Worm (Caenorhabditis elegans) whole organism, young adult: ENCODE measurements around the gene ced-4.

Experiments
- B0035.1 ChIP-seq: sonication (generic microtip); optimal IDR thresholded peaks from 2 replicates; lab custom pipeline; 2016; ENCODE audit warnings: missing genetic modification characterization, mild to moderate bottlenecking, missing compliant biosample characterization, missing genotype, missing genetic modification reagents
- B0261.1 ChIP-seq: sonication (generic microtip); optimal IDR thresholded peaks from 2 replicates; lab custom pipeline; 2016; ENCODE audit warnings: mild to moderate bottlenecking, missing genetic modification characterization, moderate library complexity, missing compliant biosample characterization
- C06A6.2 ChIP-seq: fragments of 200-800 bp; sonication (Bioruptor generic); conservative IDR thresholded peaks from 2 replicates; pipeline ENCODE4 v1.3.6; 2022; ENCODE audit warnings: missing genetic modification characterization, missing compliant biosample characterization
- C17E4.6 ChIP-seq: fragments of 200-800 bp; sonication (Bioruptor generic); IDR thresholded peaks from 2 replicates; pipeline ENCODE4 v1.3.6; 2022; ENCODE audit warnings: missing genetic modification reagents, missing genetic modification characterization, missing compliant biosample characterization
- F10E7.11 ChIP-seq: sonication (generic microtip); optimal IDR thresholded peaks from 2 replicates; lab custom pipeline; 2017; ENCODE audit warnings: mild to moderate bottlenecking, missing genetic modification characterization, moderate library complexity, missing compliant biosample characterization
- F23B12.7 ChIP-seq: sonication (generic microtip); optimal IDR thresholded peaks from 2 replicates; lab custom pipeline; 2017; ENCODE audit warnings: missing genetic modification characterization, mild to moderate bottlenecking, missing compliant biosample characterization, antibody characterized with exemption, moderate library complexity; ENCODE audit not compliant: insufficient read depth
- F33H1.4 ChIP-seq: fragments of 200-800 bp; sonication (Bioruptor generic); IDR thresholded peaks from 2 replicates; pipeline ENCODE4 v1.3.6; 2022; ENCODE audit warnings: missing genetic modification reagents, missing genetic modification characterization, missing compliant biosample characterization
- F39B2.1 ChIP-seq: fragments of 200-800 bp; sonication (Bioruptor generic); IDR thresholded peaks from 2 replicates; pipeline ENCODE4 v1.3.6; 2022; ENCODE audit warnings: missing genetic modification reagents, missing genetic modification characterization, missing compliant biosample characterization
- K11D2.4 ChIP-seq: fragments of 200-800 bp; sonication (Bioruptor generic); IDR thresholded peaks from 2 replicates; pipeline ENCODE4 v1.3.6; 2022; ENCODE audit warnings: missing genetic modification reagents, missing genetic modification characterization, missing compliant biosample characterization
- K12H6.12 ChIP-seq: fragments of 200-800 bp; sonication (Bioruptor generic); optimal IDR thresholded peaks from 2 replicates; lab custom pipeline; 2018; ENCODE audit warnings: mild to moderate bottlenecking, missing genetic modification characterization, missing compliant biosample characterization
- Y56A3A.18 ChIP-seq: fragments of 200-800 bp; sonication (Bioruptor generic); IDR thresholded peaks from 2 replicates; pipeline ENCODE4 v1.3.6; 2022; ENCODE audit warnings: missing genetic modification reagents, missing genetic modification characterization, missing compliant biosample characterization
- Y67H2A.10 ChIP-seq: fragments of 200-800 bp; sonication (Bioruptor generic); conservative IDR thresholded peaks from 2 replicates; pipeline ENCODE4 v1.3.6; 2022; ENCODE audit warnings: missing genetic modification reagents, missing genetic modification characterization, missing compliant biosample characterization
- Y95B8A.8 ChIP-seq: fragments of 200-800 bp; sonication (Bioruptor generic); IDR thresholded peaks from 2 replicates; pipeline ENCODE4 v1.3.6; 2022; ENCODE audit warnings: missing genetic modification reagents, missing genetic modification characterization, missing compliant biosample characterization
- ZK185.1 ChIP-seq: sonication (generic microtip); optimal IDR thresholded peaks from 2 replicates; lab custom pipeline; 2016; ENCODE audit warnings: mild to moderate bottlenecking, missing genetic modification characterization, missing compliant biosample characterization; ENCODE audit not compliant: poor library complexity, severe bottlenecking
- ama-1 ChIP-seq, 3 experiments: fragments of 150-350 bp in 1 of 3; sonication (generic microtip) in 2 of 3; optimal IDR thresholded peaks; 2 replicates each; lab custom pipeline; 2014 to 2018; ENCODE audit warnings: missing biosample characterization in 2 of 3, missing genetic modification characterization in 2 of 3, missing genetic modification reagents in 2 of 3
- atf-7 ChIP-seq: sonication (generic microtip); optimal IDR thresholded peaks from 2 replicates; lab custom pipeline; 2017; ENCODE audit warnings: mild to moderate bottlenecking, missing genetic modification characterization, missing compliant biosample characterization
- athp-1 ChIP-seq: sonication (generic microtip); optimal IDR thresholded peaks from 2 replicates; lab custom pipeline; 2017; ENCODE audit warnings: mild to moderate bottlenecking, missing genetic modification characterization, missing compliant biosample characterization
- cebp-1 ChIP-seq, 2 experiments: fragments of 200-800 bp in 1 of 2; sonication (Bioruptor generic) in 1 of 2; sonication (generic microtip) in 1 of 2; IDR thresholded peaks in 1 of 2; optimal IDR thresholded peaks in 1 of 2; 2 replicates each; pipeline versions ENCODE4 v1.3.6 to Lab custom; 2017 to 2022; ENCODE audit warnings: missing compliant biosample characterization in 2 of 2, missing genetic modification characterization in 2 of 2, mild to moderate bottlenecking in 1 of 2, missing genetic modification reagents in 1 of 2, moderate library complexity in 1 of 2
- cebp-2 ChIP-seq: fragments of 200-800 bp; sonication (Bioruptor generic); IDR thresholded peaks from 2 replicates; pipeline ENCODE4 v1.3.6; 2022; ENCODE audit warnings: missing genetic modification characterization, missing compliant biosample characterization
- ceh-100 ChIP-seq: fragments of 200-800 bp; sonication (Bioruptor generic); IDR thresholded peaks from 2 replicates; pipeline ENCODE4 v1.3.6; 2022; ENCODE audit warnings: missing genetic modification reagents, missing genetic modification characterization, missing compliant biosample characterization
- ceh-79 ChIP-seq: sonication (generic microtip); optimal IDR thresholded peaks from 2 replicates; lab custom pipeline; 2017; ENCODE audit warnings: mild to moderate bottlenecking, missing genetic modification characterization, missing compliant biosample characterization
- chd-7 ChIP-seq: sonication (generic microtip); optimal IDR thresholded peaks from 2 replicates; lab custom pipeline; 2016; ENCODE audit warnings: mild to moderate bottlenecking, missing genetic modification characterization, moderate library complexity, missing compliant biosample characterization
- egrh-3 ChIP-seq: fragments of 200-800 bp; sonication (Bioruptor generic); IDR thresholded peaks from 2 replicates; pipeline ENCODE4 v1.3.6; 2022; ENCODE audit warnings: missing genetic modification reagents, missing genetic modification characterization, missing compliant biosample characterization
- fkh-3 ChIP-seq: sonication (generic microtip); optimal IDR thresholded peaks from 2 replicates; lab custom pipeline; 2016; ENCODE audit warnings: mild to moderate bottlenecking, missing genetic modification characterization, missing compliant biosample characterization
- gei-17 ChIP-seq: fragments of 200-800 bp; sonication (Bioruptor generic); optimal IDR thresholded peaks from 2 replicates; lab custom pipeline; 2018; ENCODE audit warnings: mild to moderate bottlenecking, missing genetic modification characterization, missing compliant biosample characterization
- hlh-26 ChIP-seq: fragments of 200-800 bp; sonication (Bioruptor generic); conservative IDR thresholded peaks from 2 replicates; pipeline ENCODE4 v1.3.6; 2022; ENCODE audit warnings: missing genetic modification reagents, missing genetic modification characterization, missing compliant biosample characterization
- hmg-1.2 ChIP-seq: fragments of 200-800 bp; sonication (Bioruptor generic); IDR thresholded peaks from 2 replicates; pipeline ENCODE4 v1.3.6; 2022; ENCODE audit warnings: missing genetic modification reagents, missing genetic modification characterization, missing compliant biosample characterization
- hmg-20 ChIP-seq: fragments of 200-800 bp; sonication (Bioruptor generic); IDR thresholded peaks from 2 replicates; pipeline ENCODE4 v1.3.6; 2022; ENCODE audit warnings: missing genetic modification reagents, missing genetic modification characterization, missing compliant biosample characterization
- hrde-1 ChIP-seq: sonication (generic microtip); optimal IDR thresholded peaks from 2 replicates; lab custom pipeline; 2016; ENCODE audit warnings: missing genetic modification characterization, mild to moderate bottlenecking, missing compliant biosample characterization, moderate library complexity, missing genotype, missing genetic modification reagents, borderline replicate concordance
- hsf-1 ChIP-seq: fragments of 200-800 bp; sonication (Bioruptor generic); IDR thresholded peaks from 2 replicates; pipeline ENCODE4 v1.3.6; 2022; ENCODE audit warnings: missing genetic modification reagents, missing genetic modification characterization, missing compliant biosample characterization
- let-526 ChIP-seq: fragments of 200-800 bp; sonication (Bioruptor generic); IDR thresholded peaks from 2 replicates; pipeline ENCODE4 v1.3.6; 2022; ENCODE audit warnings: missing genetic modification reagents, missing genetic modification characterization, missing compliant biosample characterization
- let-607 ChIP-seq, 2 experiments: fragments of 200-800 bp in 1 of 2; sonication (Bioruptor generic) in 1 of 2; sonication (generic microtip) in 1 of 2; optimal IDR thresholded peaks; 2 replicates each; lab custom pipeline; 2016 to 2018; ENCODE audit warnings: mild to moderate bottlenecking in 2 of 2, missing compliant biosample characterization in 2 of 2, missing genetic modification characterization in 2 of 2, moderate library complexity in 2 of 2, missing genotype in 1 of 2
- lin-26 ChIP-seq: fragments of 200-800 bp; sonication (Bioruptor generic); IDR thresholded peaks from 2 replicates; pipeline ENCODE4 v1.3.6; 2022; ENCODE audit warnings: missing genetic modification reagents, missing genetic modification characterization, missing compliant biosample characterization
- lin-35 ChIP-seq, 3 experiments: fragments of 150-350 bp in 2 of 3; sonication (generic microtip) in 1 of 3; optimal IDR thresholded peaks; 2 replicates each; lab custom pipeline; 2014 to 2018; ENCODE audit warnings: missing biosample characterization in 3 of 3, missing genetic modification characterization in 3 of 3, missing genetic modification reagents in 3 of 3
- lin-40 ChIP-seq: sonication (generic microtip); optimal IDR thresholded peaks from 2 replicates; lab custom pipeline; 2016; ENCODE audit warnings: missing genetic modification characterization, mild to moderate bottlenecking, missing compliant biosample characterization, missing genotype, missing genetic modification reagents
- lir-1 ChIP-seq: fragments of 200-800 bp; sonication (Bioruptor generic); conservative IDR thresholded peaks from 2 replicates; pipeline ENCODE4 v1.3.6; 2022; ENCODE audit warnings: missing genetic modification reagents, missing genetic modification characterization, missing compliant biosample characterization
- lsl-1 ChIP-seq: fragments of 200-800 bp; sonication (Bioruptor generic); optimal IDR thresholded peaks from 2 replicates; lab custom pipeline; 2018; ENCODE audit warnings: mild to moderate bottlenecking, missing genetic modification characterization, moderate library complexity, missing compliant biosample characterization
- madf-8 ChIP-seq: fragments of 200-800 bp; sonication (Bioruptor generic); conservative IDR thresholded peaks from 2 replicates; pipeline ENCODE4 v1.3.6; 2022; ENCODE audit warnings: missing genetic modification reagents, missing genetic modification characterization, missing compliant biosample characterization
- nfya-1 ChIP-seq: sonication (generic microtip); optimal IDR thresholded peaks from 2 replicates; lab custom pipeline; 2017; ENCODE audit warnings: antibody characterized with exemption, missing compliant biosample characterization, missing genetic modification characterization, borderline replicate concordance; ENCODE audit not compliant: insufficient read depth
- nhr-120 ChIP-seq: fragments of 200-800 bp; sonication (Bioruptor generic); IDR thresholded peaks from 2 replicates; pipeline ENCODE4 v1.3.6; 2022; ENCODE audit warnings: missing genetic modification characterization, missing compliant biosample characterization
- pbrm-1 ChIP-seq: fragments of 200-800 bp; sonication (Bioruptor generic); IDR thresholded peaks from 2 replicates; pipeline ENCODE4 v1.3.6; 2022; ENCODE audit warnings: missing genetic modification reagents, missing genetic modification characterization, missing compliant biosample characterization
- pha-4 ChIP-seq: fragments of 150-350 bp; sonication (generic microtip); optimal IDR thresholded peaks from 2 replicates; lab custom pipeline; 2014; ENCODE audit warnings: missing biosample characterization, missing genetic modification reagents, missing genetic modification characterization
- rcor-1 ChIP-seq: fragments of 200-800 bp; sonication (Bioruptor generic); IDR thresholded peaks from 2 replicates; pipeline ENCODE4 v1.3.6; 2022; ENCODE audit warnings: missing genetic modification reagents, missing genetic modification characterization, missing compliant biosample characterization
- unc-62 ChIP-seq: fragments of 150-350 bp; optimal IDR thresholded peaks from 2 replicates; lab custom pipeline; 2014; ENCODE audit warnings: missing biosample characterization, missing genetic modification reagents, missing genetic modification characterization
- xnd-1 ChIP-seq: sonication (generic microtip); optimal IDR thresholded peaks from 2 replicates; lab custom pipeline; 2016; ENCODE audit warnings: missing genotype, missing genetic modification reagents, missing genetic modification characterization, missing compliant biosample characterization
- zim-3 ChIP-seq: sonication (generic microtip); optimal IDR thresholded peaks from 2 replicates; lab custom pipeline; 2017; ENCODE audit warnings: mild to moderate bottlenecking, missing genetic modification characterization, moderate library complexity, missing compliant biosample characterization
- ztf-3 ChIP-seq: fragments of 200-800 bp; sonication (Bioruptor generic); optimal IDR thresholded peaks from 2 replicates; lab custom pipeline; 2018; ENCODE audit warnings: mild to moderate bottlenecking, missing genetic modification characterization, missing compliant biosample characterization

Gene ced-4

DNA sequence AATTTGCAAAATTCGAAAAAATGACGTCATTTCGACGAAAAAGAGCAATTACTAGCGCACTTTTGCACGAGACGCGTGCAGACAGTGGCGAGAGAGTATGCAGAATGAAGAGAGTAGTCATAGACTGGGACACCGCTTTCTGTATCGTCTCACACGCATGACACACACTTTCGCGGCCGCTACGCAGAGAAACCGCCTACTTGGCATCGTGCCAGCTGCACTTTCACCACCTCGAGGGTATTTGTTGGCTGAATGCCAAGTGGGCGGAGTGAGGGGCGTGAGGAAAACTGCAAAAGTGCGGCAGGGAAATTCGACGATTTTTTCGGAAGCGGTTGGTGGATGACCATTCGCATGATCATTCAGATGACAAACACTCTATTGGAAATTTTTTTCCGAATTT is 47.6 kb downstream of the ced-4 start (continued):
- TF ChIP-seq pha-4 (tag; lab: Kevin White, UChicago) = peak; percentile 84
- TF ChIP-seq nfya-1 (tag; lab: Kevin White, UChicago) = no peak
- peak; percentile 93 for TF ChIP-seq ceh-79 (tag; lab: Kevin White, UChicago)
- no peak for TF ChIP-seq hlh-26
- peak; percentile 97 for TF ChIP-seq pbrm-1 (GFP tag; lab: Robert Waterston, UW)
- peak; percentile 90 for TF ChIP-seq ceh-100 (GFP tag; lab: Robert Waterston, UW)
- TF ChIP-seq F33H1.4 = peak; percentile 78
- no peak for TF ChIP-seq ama-1 (optimal IDR thresholded peaks at IDR 0.05; lab: Kevin White, UChicago)
- no peak for TF ChIP-seq ama-1 (GFP tag; optimal IDR thresholded peaks at IDR 0.05; lab: Kevin White, UChicago)
- peak; percentile 49 for TF ChIP-seq lsl-1 (GFP tag; lab: Kevin White, UChicago)
- TF ChIP-seq madf-8 (GFP tag; lab: Robert Waterston, UW) = peak; percentile 47
- peak; percentile 98 for TF ChIP-seq ztf-3 (GFP tag; lab: Kevin White, UChicago)
- peak; percentile 70 for TF ChIP-seq egrh-3 (GFP tag; lab: Robert Waterston, UW)
- TF ChIP-seq F10E7.11 = peak; percentile 80
- TF ChIP-seq F39B2.1 (GFP tag; lab: Robert Waterston, UW) = no peak
- TF ChIP-seq athp-1 = peak; percentile 96
- TF ChIP-seq atf-7 (tag; lab: Kevin White, UChicago) = peak; percentile 100
- peak; percentile 87 for TF ChIP-seq C17E4.6 (GFP tag; lab: Robert Waterston, UW)
- TF ChIP-seq hmg-20 (GFP tag; lab: Robert Waterston, UW) = peak; percentile 83; the same call in 1 of the 2 replicates
- TF ChIP-seq nhr-120 = no peak
- TF ChIP-seq cebp-2 (GFP tag; lab: Robert Waterston, UW) = no peak
- TF ChIP-seq lin-26 = peak; percentile 92
- TF ChIP-seq Y56A3A.18 (GFP tag; lab: Robert Waterston, UW) = peak; percentile 88
- TF ChIP-seq K11D2.4 (GFP tag; lab: Robert Waterston, UW) = peak; percentile 98
- TF ChIP-seq B0261.1 = peak; percentile 37
- TF ChIP-seq lin-40 (tag; lab: Kevin White, UChicago) = peak; percentile 99
- TF ChIP-seq unc-62 (GFP tag; lab: Kevin White, UChicago) = peak; percentile 77
- TF ChIP-seq cebp-1 (GFP tag; IDR thresholded peaks at IDR 0.05; lab: Robert Waterston, UW) = peak; percentile 87
- peak; percentile 98 for TF ChIP-seq cebp-1 (tag; optimal IDR thresholded peaks at IDR 0.05; lab: Kevin White, UChicago)
- TF ChIP-seq chd-7 (tag; lab: Kevin White, UChicago) = peak; percentile 100
- peak; percentile 93 for TF ChIP-seq B0035.1 (tag; lab: Kevin White, UChicago)
- no peak for TF ChIP-seq xnd-1 (tag; lab: Kevin White, UChicago)
- TF ChIP-seq hrde-1 (tag; lab: Kevin White, UChicago) = no peak
- TF ChIP-seq F23B12.7 (tag; lab: Kevin White, UChicago) = peak; percentile 41
- TF ChIP-seq let-607 (tag; optimal IDR thresholded peaks at IDR 0.05; lab: Kevin White, UChicago) = peak; percentile 94 to 95
- TF ChIP-seq fkh-3 (tag; lab: Kevin White, UChicago) = no peak
- peak; percentile 64 for TF ChIP-seq zim-3
- TF ChIP-seq lin-35 (GFP tag; optimal IDR thresholded peaks at IDR 0.05; lab: Kevin White, UChicago) = peak in 2 of 3 experiments; percentile 68 to 96
- peak; percentile 100 for TF ChIP-seq K12H6.12 (tag; lab: Kevin White, UChicago)
- peak; percentile 75 for TF ChIP-seq hsf-1 (GFP tag; lab: Robert Waterston, UW)
- peak; percentile 92 for TF ChIP-seq gei-17 (GFP tag; lab: Kevin White, UChicago)
- TF ChIP-seq Y67H2A.10 = peak; percentile 89
- TF ChIP-seq let-526 (GFP tag; lab: Robert Waterston, UW) = peak; percentile 99
- TF ChIP-seq C06A6.2 (GFP tag; lab: Robert Waterston, UW) = peak; percentile 100
- TF ChIP-seq lir-1 (GFP tag; lab: Robert Waterston, UW) = peak; percentile 96
- peak; percentile 95 for TF ChIP-seq hmg-1.2 (GFP tag; lab: Robert Waterston, UW)
- peak; percentile 96 for TF ChIP-seq rcor-1 (GFP tag; lab: Robert Waterston, UW)
- TF ChIP-seq Y95B8A.8 = peak; percentile 96
- peak; percentile 96 for TF ChIP-seq ZK185.1 (tag; lab: Kevin White, UChicago)
